Worm (Caenorhabditis elegans) whole organism, young adult: ENCODE results near the gene Y22D7AR.14.

Source experiments
- K11D2.4 ChIP-seq: fragments of 200-800 bp; sonication (Bioruptor generic); IDR thresholded peaks from 2 replicates; pipeline ENCODE4 v1.3.6; 2022; ENCODE audit warnings: missing genetic modification reagents, missing genetic modification characterization, missing compliant biosample characterization
- attf-5 ChIP-seq: fragments of 200-800 bp; sonication (Bioruptor generic); optimal IDR thresholded peaks from 2 replicates; lab custom pipeline; 2018; ENCODE audit warnings: mild to moderate bottlenecking, missing genetic modification characterization, missing compliant biosample characterization
- bed-2 ChIP-seq: fragments of 200-800 bp; sonication (Bioruptor generic); IDR thresholded peaks from 2 replicates; pipeline ENCODE4 v1.3.6; 2022; ENCODE audit warnings: missing genetic modification reagents, missing genetic modification characterization, missing compliant biosample characterization
- ceh-27 ChIP-seq: fragments of 200-800 bp; sonication (Bioruptor generic); optimal IDR thresholded peaks from 2 replicates; lab custom pipeline; 2018; ENCODE audit warnings: mild to moderate bottlenecking, missing genetic modification characterization, moderate library complexity, missing compliant biosample characterization
- lag-1 ChIP-seq: fragments of 200-800 bp; sonication (Bioruptor generic); IDR thresholded peaks from 2 replicates; pipeline ENCODE4 v1.3.6; 2022; ENCODE audit warnings: missing genetic modification reagents, missing genetic modification characterization, missing compliant biosample characterization
- pha-4 ChIP-seq: fragments of 150-350 bp; sonication (generic microtip); optimal IDR thresholded peaks from 2 replicates; lab custom pipeline; 2014; ENCODE audit warnings: missing biosample characterization, missing genetic modification reagents, missing genetic modification characterization
- xnd-1 ChIP-seq: sonication (generic microtip); optimal IDR thresholded peaks from 2 replicates; lab custom pipeline; 2016; ENCODE audit warnings: missing genotype, missing genetic modification reagents, missing genetic modification characterization, missing compliant biosample characterization

DNA sequence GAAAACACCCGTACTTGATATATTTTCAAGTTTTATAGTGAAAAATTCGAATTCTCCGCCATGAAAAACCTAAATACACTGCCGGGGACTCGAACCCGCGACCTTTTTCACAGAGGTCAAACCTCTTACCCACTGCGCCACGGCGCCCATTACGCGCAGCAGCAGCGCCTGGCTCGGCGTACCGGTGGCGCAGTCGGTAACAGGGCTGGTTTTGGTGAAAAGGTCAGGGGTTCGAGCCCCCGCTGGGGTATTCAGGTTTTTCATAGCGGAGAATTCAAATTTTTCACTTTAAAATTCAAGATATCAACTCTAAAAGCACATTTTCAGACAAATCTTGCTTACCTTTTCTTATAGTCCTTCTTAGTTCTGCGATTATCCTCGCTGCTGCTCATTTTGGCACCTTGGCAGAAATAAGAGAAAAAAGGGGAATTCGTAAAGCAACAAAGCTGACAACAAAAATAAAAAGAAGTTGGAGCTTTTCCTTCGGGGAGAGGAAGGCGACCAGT lies 25.0 kb downstream of the Y22D7AR.14 start, which contains the start of gene Y22D7AL.16:
- TF ChIP-seq bed-2 (GFP tag; lab: Robert Waterston, UW) = no peak
- no peak for TF ChIP-seq pha-4 (tag; lab: Kevin White, UChicago)
- TF ChIP-seq attf-5 (GFP tag; lab: Kevin White, UChicago) = no peak
- TF ChIP-seq K11D2.4 = no peak
- no peak for TF ChIP-seq xnd-1 (tag; lab: Kevin White, UChicago)
- no peak for TF ChIP-seq ceh-27
- no peak for TF ChIP-seq lag-1 (GFP tag; lab: Robert Waterston, UW)
